Worm (Caenorhabditis elegans): ENCODE results near the gene osm-11.

Gene osm-11

ce11 chrX:17384343-17384742, 37.0 kb downstream of the osm-11 start:
- no peak for TF ChIP-seq unc-62 (GFP tag; optimal IDR thresholded peaks at IDR 0.05)

- no peak for TF ChIP-seq unc-62 (GFP tag; optimal IDR thresholded peaks at IDR 0.05)
These were observed 39.4 kb downstream of the osm-11 start, which contains the start of gene F10D7.4 for ce11 chrX:17381975-17382374. F10D7.4 (minus strand) TSS chrX:17382075.

DNA sequence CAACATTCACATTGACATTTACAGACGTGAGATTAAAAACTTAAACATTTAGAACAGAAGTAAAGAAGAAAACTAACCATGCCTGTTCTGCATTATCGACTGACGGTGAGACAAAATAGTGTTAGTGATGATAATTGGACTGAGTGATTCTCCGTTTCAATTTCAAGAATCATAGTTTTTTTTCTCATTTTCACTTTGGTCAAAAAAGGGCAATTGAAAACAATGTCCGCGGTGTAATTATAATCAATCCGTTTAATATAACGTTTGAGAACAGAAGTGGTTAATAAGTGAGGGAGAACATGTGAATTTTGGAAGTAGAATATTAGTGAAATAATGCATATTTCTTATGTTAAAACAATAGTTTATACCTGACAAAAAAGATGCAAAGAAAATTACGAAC, 41.7 kb downstream of the osm-11 start, which contains the start of gene F10D7.10:
TSS of gene F10D7.10 (minus strand) at position 101 of the 400 bp plus-strand sequence.
- no peak for TF ChIP-seq unc-62 (GFP tag; optimal IDR thresholded peaks at IDR 0.05)

DNA sequence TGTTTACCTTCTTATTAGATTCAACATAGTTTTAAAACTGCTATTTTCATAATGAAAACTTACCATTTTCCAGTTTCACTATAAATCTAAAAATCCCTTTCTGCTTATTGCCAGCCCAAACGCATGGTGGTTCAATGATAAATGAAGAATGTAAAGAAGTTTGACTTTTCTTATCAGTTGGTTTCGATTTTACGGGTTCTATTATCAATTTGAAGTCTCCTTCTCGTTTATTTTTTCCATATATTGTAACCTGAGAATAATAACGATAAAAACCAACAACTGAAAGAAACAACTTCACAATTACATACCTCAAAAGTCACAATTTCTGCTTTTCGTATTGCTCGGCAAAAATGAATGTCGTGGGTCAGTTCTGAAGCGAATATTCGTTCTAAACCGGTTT, 42.4 kb downstream of the osm-11 start:
- no peak for TF ChIP-seq unc-62 (GFP tag; optimal IDR thresholded peaks at IDR 0.05)

ce11 chrX:17375877-17376276, 45.5 kb downstream of the osm-11 start:
- no peak for TF ChIP-seq unc-62 (GFP tag; optimal IDR thresholded peaks at IDR 0.05)

- no peak for TF ChIP-seq unc-62 (GFP tag; optimal IDR thresholded peaks at IDR 0.05)
These were observed 46.8 kb downstream of the osm-11 start, which contains the start of gene F10D7.3 for ce11 chrX:17374534-17374933. F10D7.3 (minus strand) TSS chrX:17374634.

ce11 chrX:17373955-17374354, 47.4 kb downstream of the osm-11 start:
- no peak for TF ChIP-seq unc-62 (GFP tag; optimal IDR thresholded peaks at IDR 0.05)
